Fruit fly (Drosophila melanogaster): ENCODE results near the gene CG17930.
A peak's percentile ranks its signal among the peaks of the same experiment; 100 is the strongest.

- TF ChIP-seq br (GFP tag; optimal IDR thresholded peaks at IDR 0.05) (no peak), lola (GFP tag; optimal IDR thresholded peaks at IDR 0.05) (no peak), Mio (GFP tag; optimal IDR thresholded peaks at IDR 0.05) (no peak), Dfd (GFP tag; optimal IDR thresholded peaks at IDR 0.05) (no peak), Myc (optimal IDR thresholded peaks at IDR 0.05) (peak; percentile 85), tai (GFP tag; optimal IDR thresholded peaks at IDR 0.05) (no peak), dl (GFP tag; optimal IDR thresholded peaks at IDR 0.05; ENCODE audit: insufficient read depth in 1 of 2, partially characterized antibody in 2 of 2) (no peak), fru (GFP tag; optimal IDR thresholded peaks at IDR 0.05) (no peak)
Observed at dm6 chr3R:16374101-16374500, 46.5 kb downstream of the CG17930 start.
